Worm (Caenorhabditis elegans) whole organism, L4/young adult: ENCODE results near the gene twk-24.

ENCODE experiments used
- W03F9.2 ChIP-seq: fragments of 150-350 bp; optimal IDR thresholded peaks from 2 replicates; lab custom pipeline; 2014; ENCODE audit warnings: missing biosample characterization, missing genetic modification characterization
- dao-5 ChIP-seq: sonication (generic microtip); optimal IDR thresholded peaks from 2 replicates; lab custom pipeline; 2016; ENCODE audit warnings: missing genotype, missing genetic modification characterization, moderate library complexity, missing compliant biosample characterization
- him-1 ChIP-seq: sonication (generic microtip); optimal IDR thresholded peaks from 2 replicates; lab custom pipeline; 2016; ENCODE audit warnings: missing genotype, missing genetic modification reagents, missing genetic modification characterization, missing compliant biosample characterization

The twk-24 gene

ce11 chrV:12269272-12269767 is at the start of gene twk-24:
TSS of gene twk-24 (minus strand) at chrV:12269322.
- no peak for TF ChIP-seq dao-5 (tag; lab: Kevin White, UChicago)
- TF ChIP-seq W03F9.2 (tag; lab: Kevin White, UChicago) = no peak
- no peak for TF ChIP-seq him-1 (tag; lab: Kevin White, UChicago)

ce11 chrV:12317894-12318553 is 48.9 kb upstream of the twk-24 start, which contains the start of the genes R04F11.5 and R04F11.2:
TSS of gene R04F11.5 (minus strand) at chrV:12318019.
TSS of gene R04F11.2 (plus strand) at chrV:12318381.
- TF ChIP-seq him-1 (tag; lab: Kevin White, UChicago) (peak; percentile 76), dao-5 (tag; lab: Kevin White, UChicago) (no peak), W03F9.2 (tag; lab: Kevin White, UChicago) (peak; percentile 83)

ce11 chrV:12317080-12317479 is 48.0 kb upstream of the twk-24 start, which contains the start of gene R04F11.3:
TSS of gene R04F11.3 (minus strand) at chrV:12317180.
- TF ChIP-seq dao-5 (tag; lab: Kevin White, UChicago) (no peak), W03F9.2 (tag; lab: Kevin White, UChicago) (no peak), him-1 (tag; lab: Kevin White, UChicago) (no peak)

- no peak for TF ChIP-seq him-1 (tag; lab: Kevin White, UChicago)
Observed at ce11 chrV:12316076-12316475, 47.0 kb upstream of the twk-24 start.

- peak; percentile 18 for TF ChIP-seq him-1 (tag; lab: Kevin White, UChicago)
- TF ChIP-seq dao-5 (tag; lab: Kevin White, UChicago) = no peak
Observed at ce11 chrV:12314413-12314812, 45.3 kb upstream of the twk-24 start.

- TF ChIP-seq W03F9.2 (tag; lab: Kevin White, UChicago) = no peak
- no peak for TF ChIP-seq dao-5 (tag; lab: Kevin White, UChicago)
- no peak for TF ChIP-seq him-1 (tag; lab: Kevin White, UChicago)
Observed at ce11 chrV:12310256-12310655, 41.1 kb upstream of the twk-24 start, which contains the start of gene hpo-30. TSS of gene hpo-30 (minus strand) at chrV:12310356.

- TF ChIP-seq W03F9.2 (tag; lab: Kevin White, UChicago) (no peak), him-1 (tag; lab: Kevin White, UChicago) (no peak), dao-5 (tag; lab: Kevin White, UChicago) (no peak)
Observed at ce11 chrV:12307011-12307540, 38.0 kb upstream of the twk-24 start, which contains the start of gene srg-45. TSS of gene srg-45 (plus strand) at chrV:12307490.

ce11 chrV:12305677-12306076 is 36.6 kb upstream of the twk-24 start:
- TF ChIP-seq him-1 (tag; lab: Kevin White, UChicago) (no peak), dao-5 (tag; lab: Kevin White, UChicago) (no peak), W03F9.2 (tag; lab: Kevin White, UChicago) (no peak)

- peak; percentile 97 for TF ChIP-seq dao-5 (tag; lab: Kevin White, UChicago)
- peak; percentile 97 for TF ChIP-seq him-1 (tag; lab: Kevin White, UChicago)
- TF ChIP-seq W03F9.2 (tag; lab: Kevin White, UChicago) = peak; percentile 59
Observed at ce11 chrV:12303453-12304077, 34.4 kb upstream of the twk-24 start.

ce11 chrV:12301985-12302591 is 33.0 kb upstream of the twk-24 start, which contains the start of the genes frm-7 and F55C5.17:
TSS of gene frm-7 (plus strand) at chrV:12302484.
TSS of gene F55C5.17 (plus strand) at chrV:12302541.
- TF ChIP-seq dao-5 (tag; lab: Kevin White, UChicago) = no peak
- no peak for TF ChIP-seq W03F9.2 (tag; lab: Kevin White, UChicago)
- TF ChIP-seq him-1 (tag; lab: Kevin White, UChicago) = no peak

ce11 chrV:12300780-12301460 is 31.8 kb upstream of the twk-24 start:
- TF ChIP-seq W03F9.2 (tag; lab: Kevin White, UChicago) (no peak), him-1 (tag; lab: Kevin White, UChicago) (no peak), dao-5 (tag; lab: Kevin White, UChicago) (no peak)

ce11 chrV:12300166-12300565 is 31.0 kb upstream of the twk-24 start:
- TF ChIP-seq W03F9.2 (tag; lab: Kevin White, UChicago) = no peak
- TF ChIP-seq dao-5 (tag; lab: Kevin White, UChicago) = no peak
- TF ChIP-seq him-1 (tag; lab: Kevin White, UChicago) = no peak
